Fruit fly (Drosophila melanogaster) whole organism, adult: ENCODE results near the gene cry.

Experiments
- kay ChIP-seq: fragments of 200-800 bp; sonication (Bioruptor generic); peaks from one replicate; lab custom pipeline; 2016; ENCODE audit warnings: missing biosample characterization, missing genetic modification characterization, borderline replicate concordance
- tj ChIP-seq: fragments of 200-800 bp; sonication (Bioruptor generic); optimal IDR thresholded peaks from 3 replicates; lab custom pipeline; 2017; ENCODE audit warnings: missing biosample characterization, mild to moderate bottlenecking, missing genetic modification characterization, moderate library complexity

DNA sequence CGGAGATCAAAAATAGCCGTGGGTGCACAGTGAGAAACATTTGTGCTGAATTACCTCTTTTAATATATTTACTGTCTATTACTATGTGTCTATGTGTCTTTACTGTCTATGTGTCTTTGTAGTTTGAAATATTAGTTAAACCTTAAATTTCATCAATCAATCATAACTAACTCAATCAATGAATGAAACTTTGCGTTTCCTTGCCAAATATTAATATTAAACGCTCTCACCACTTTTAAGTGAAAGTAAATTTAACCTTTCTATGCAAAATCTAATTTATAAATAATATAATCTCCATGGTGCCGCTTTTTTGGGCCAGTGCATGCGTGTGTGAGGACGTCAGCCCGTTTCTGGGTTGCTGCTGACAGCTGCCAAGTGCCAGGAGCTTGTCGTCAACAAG lies 30.7 kb upstream of the cry start:
- TF ChIP-seq kay (GFP tag; lab: Kevin White, UChicago): no peak
- TF ChIP-seq tj (GFP tag; lab: Kevin White, UChicago): no peak
